Fruit fly (Drosophila melanogaster) whole organism, embryonic: Measurements from ENCODE around the gene CG42324.

Experiments used
- Atf6 ChIP-seq: fragments of 200-800 bp; sonication (Bioruptor generic); IDR thresholded peaks from 2 replicates; pipeline ENCODE4 v1.3.6; 2022; ENCODE audit warnings: missing biosample characterization, missing genetic modification characterization
- B-H1 ChIP-seq: fragments of 200-800 bp; sonication (Bioruptor generic); IDR thresholded peaks from 3 replicates; pipeline ENCODE4 v1.3.6; 2022; ENCODE audit warnings: missing biosample characterization, missing genetic modification characterization
- CG12104 ChIP-seq: fragments of 200-800 bp; sonication (Bioruptor generic); optimal IDR thresholded peaks from 3 replicates; lab custom pipeline; 2016; ENCODE audit warnings: missing biosample characterization, missing genetic modification characterization
- CG12155 ChIP-seq: fragments of 200-800 bp; sonication (Bioruptor generic); optimal IDR thresholded peaks from 3 replicates; lab custom pipeline; 2016; ENCODE audit warnings: missing biosample characterization, missing genetic modification characterization
- CG12236 ChIP-seq: fragments of 200-800 bp; sonication (Bioruptor generic); optimal IDR thresholded peaks from 2 replicates; lab custom pipeline; 2016; ENCODE audit warnings: missing biosample characterization, missing genetic modification characterization
- CG12744 ChIP-seq: fragments of 200-800 bp; sonication (Bioruptor generic); optimal IDR thresholded peaks from 2 replicates; lab custom pipeline; 2016; ENCODE audit warnings: missing biosample characterization, missing genetic modification characterization
- CG13775 ChIP-seq: fragments of 200-800 bp; sonication (Bioruptor generic); optimal IDR thresholded peaks from 3 replicates; lab custom pipeline; 2017; ENCODE audit warnings: missing biosample characterization, mild to moderate bottlenecking, missing genetic modification characterization
- CG15601 ChIP-seq: fragments of 200-800 bp; sonication (Bioruptor generic); optimal IDR thresholded peaks from 3 replicates; lab custom pipeline; 2019; ENCODE audit warnings: missing biosample characterization, mild to moderate bottlenecking, missing genetic modification characterization, moderate library complexity
- CG16813 ChIP-seq: fragments of 200-800 bp; sonication (Bioruptor generic); IDR thresholded peaks from 3 replicates; pipeline ENCODE4 v1.3.6; 2022; ENCODE audit warnings: missing biosample characterization, missing genetic modification characterization; ENCODE audit not compliant: partially characterized antibody
- CG16815 ChIP-seq: fragments of 200-800 bp; sonication (Bioruptor generic); optimal IDR thresholded peaks from 3 replicates; lab custom pipeline; 2017; ENCODE audit warnings: missing biosample characterization, mild to moderate bottlenecking, missing genetic modification characterization
- CG17912 ChIP-seq: fragments of 200-800 bp; sonication (Bioruptor generic); optimal IDR thresholded peaks from 2 replicates; lab custom pipeline; 2018; ENCODE audit warnings: missing biosample characterization, mild to moderate bottlenecking, missing genetic modification characterization
- CG2678 ChIP-seq: fragments of 200-800 bp; sonication (Bioruptor generic); optimal IDR thresholded peaks from 3 replicates; lab custom pipeline; 2019; ENCODE audit warnings: missing biosample characterization, mild to moderate bottlenecking, missing genetic modification characterization, moderate library complexity
- CG2712 ChIP-seq: fragments of 200-800 bp; optimal IDR thresholded peaks from 3 replicates; lab custom pipeline; 2019; ENCODE audit warnings: missing biosample characterization, mild to moderate bottlenecking, missing genetic modification characterization, moderate library complexity
- CG30403 ChIP-seq: fragments of 200-800 bp; sonication (Bioruptor generic); optimal IDR thresholded peaks from 3 replicates; lab custom pipeline; 2016; ENCODE audit warnings: missing biosample characterization, missing genetic modification characterization
- CG34422 ChIP-seq: fragments of 200-800 bp; sonication (Bioruptor generic); IDR thresholded peaks from 3 replicates; pipeline ENCODE4 v1.3.6; 2022; ENCODE audit warnings: missing biosample characterization, missing genetic modification characterization
- CG4328 ChIP-seq: fragments of 200-800 bp; sonication (Bioruptor generic); optimal IDR thresholded peaks from 3 replicates; lab custom pipeline; 2017; ENCODE audit warnings: missing biosample characterization, missing genetic modification reagents, missing genetic modification characterization
- CG6254 ChIP-seq: fragments of 200-800 bp; sonication (Bioruptor generic); optimal IDR thresholded peaks from 3 replicates; lab custom pipeline; 2017; ENCODE audit warnings: mild to moderate bottlenecking, missing biosample characterization, missing genetic modification reagents, missing genetic modification characterization
- CG6765 ChIP-seq: fragments of 200-800 bp; sonication (Bioruptor generic); optimal IDR thresholded peaks from 3 replicates; lab custom pipeline; 2017; ENCODE audit warnings: missing biosample characterization, mild to moderate bottlenecking, missing genetic modification characterization
- CG6791 ChIP-seq: fragments of 200-800 bp; sonication (Bioruptor generic); IDR thresholded peaks from 3 replicates; pipeline ENCODE4 v1.3.6; 2022; ENCODE audit warnings: missing biosample characterization, missing genetic modification characterization; ENCODE audit not compliant: partially characterized antibody
- CG7745 ChIP-seq: fragments of 200-800 bp; sonication (Bioruptor generic); optimal IDR thresholded peaks from 2 replicates; lab custom pipeline; 2018; ENCODE audit warnings: missing biosample characterization, mild to moderate bottlenecking, missing genetic modification characterization, moderate library complexity
- CG7928 ChIP-seq: fragments of 200-800 bp; sonication (Bioruptor generic); optimal IDR thresholded peaks from 2 replicates; lab custom pipeline; 2017; ENCODE audit warnings: missing biosample characterization, mild to moderate bottlenecking, missing genetic modification characterization
- CG9727 ChIP-seq: fragments of 200-800 bp; sonication (Bioruptor generic); optimal IDR thresholded peaks from 3 replicates; lab custom pipeline; 2017; ENCODE audit warnings: missing biosample characterization, mild to moderate bottlenecking, missing genetic modification characterization
- Deaf1 ChIP-seq: fragments of 200-800 bp; optimal IDR thresholded peaks from 3 replicates; lab custom pipeline; 2019; ENCODE audit warnings: missing biosample characterization, mild to moderate bottlenecking, missing genetic modification characterization, moderate library complexity
- Doc2 ChIP-seq: fragments of 200-800 bp; sonication (Bioruptor generic); IDR thresholded peaks from 2 replicates; pipeline ENCODE4 v1.3.6; 2022; ENCODE audit warnings: missing biosample characterization, missing genetic modification characterization
- Fer2 ChIP-seq: fragments of 200-800 bp; sonication (Bioruptor generic); optimal IDR thresholded peaks from 2 replicates; lab custom pipeline; 2018; ENCODE audit warnings: missing biosample characterization, mild to moderate bottlenecking, missing genetic modification characterization, moderate library complexity
- H2.0 ChIP-seq: fragments of 200-800 bp; sonication (Bioruptor generic); IDR thresholded peaks from 2 replicates; pipeline ENCODE4 v1.3.6; 2022; ENCODE audit warnings: missing biosample characterization, missing genetic modification characterization
- HLH4C ChIP-seq: fragments of 200-800 bp; sonication (Bioruptor generic); IDR thresholded peaks from 3 replicates; pipeline ENCODE4 v1.3.6; 2022; ENCODE audit warnings: missing biosample characterization, missing genetic modification characterization; ENCODE audit not compliant: partially characterized antibody
- HmgD ChIP-seq: fragments of 200-800 bp; sonication (Bioruptor generic); optimal IDR thresholded peaks from 3 replicates; lab custom pipeline; 2016; ENCODE audit warnings: missing biosample characterization, missing genetic modification characterization
- Hmx ChIP-seq: fragments of 200-800 bp; sonication (Bioruptor generic); optimal IDR thresholded peaks from 2 replicates; lab custom pipeline; 2016; ENCODE audit warnings: missing biosample characterization, missing genetic modification characterization
- Med ChIP-seq: fragments of 200-800 bp; sonication (Bioruptor generic); peaks from one replicate; lab custom pipeline; 2016; ENCODE audit warnings: missing biosample characterization, missing genetic modification characterization, mild to moderate bottlenecking, inconsistent platforms, moderate library complexity
- Nf-YB ChIP-seq: fragments of 200-800 bp; sonication (Bioruptor generic); optimal IDR thresholded peaks from 3 replicates; lab custom pipeline; 2019; ENCODE audit warnings: missing biosample characterization, mild to moderate bottlenecking, missing genetic modification characterization, moderate library complexity
- Nf-YC ChIP-seq: fragments of 200-800 bp; optimal IDR thresholded peaks from 3 replicates; lab custom pipeline; 2019; ENCODE audit warnings: missing biosample characterization, mild to moderate bottlenecking, missing genetic modification characterization, moderate library complexity
- Poxn ChIP-seq: fragments of 200-800 bp; sonication (Bioruptor generic); IDR thresholded peaks from 2 replicates; pipeline ENCODE4 v1.3.6; 2022; ENCODE audit warnings: missing biosample characterization, missing genetic modification characterization
- Sry-δ ChIP-seq: fragments of 200-800 bp; sonication (Bioruptor generic); optimal IDR thresholded peaks from 2 replicates; lab custom pipeline; 2016; ENCODE audit warnings: missing biosample characterization, missing genetic modification characterization
- ash1 ChIP-seq: fragments of 200-800 bp; sonication (Bioruptor generic); optimal IDR thresholded peaks from 2 replicates; lab custom pipeline; 2018; ENCODE audit warnings: missing biosample characterization, mild to moderate bottlenecking, missing genetic modification characterization
- caup ChIP-seq: fragments of 200-800 bp; sonication (Bioruptor generic); optimal IDR thresholded peaks from 3 replicates; lab custom pipeline; 2017; ENCODE audit warnings: missing biosample characterization, mild to moderate bottlenecking, missing genetic modification characterization, moderate library complexity; ENCODE audit not compliant: severe bottlenecking
- cg ChIP-seq: fragments of 200-800 bp; sonication (Bioruptor generic); optimal IDR thresholded peaks from 3 replicates; lab custom pipeline; 2019; ENCODE audit warnings: missing biosample characterization, mild to moderate bottlenecking, missing genetic modification characterization, moderate library complexity
- chm ChIP-seq: fragments of 200-800 bp; sonication (Bioruptor generic); IDR thresholded peaks from 2 replicates; pipeline ENCODE4 v1.3.6; 2022; ENCODE audit warnings: missing biosample characterization, missing genetic modification characterization
- ci ChIP-seq: fragments of 200-800 bp; sonication (Bioruptor generic); IDR thresholded peaks from 3 replicates; pipeline ENCODE4 v1.3.6; 2022; ENCODE audit warnings: missing biosample characterization, missing genetic modification characterization
- croc ChIP-seq: fragments of 200-800 bp; sonication (Bioruptor generic); conservative IDR thresholded peaks from 3 replicates; pipeline ENCODE4 v1.3.6; 2022; ENCODE audit warnings: missing biosample characterization, missing genetic modification characterization
- jumu ChIP-seq: fragments of 200-800 bp; sonication (Bioruptor generic); optimal IDR thresholded peaks from 3 replicates; lab custom pipeline; 2016; ENCODE audit warnings: missing biosample characterization, missing genetic modification characterization
- lbe ChIP-seq: fragments of 200-800 bp; sonication (Bioruptor generic); optimal IDR thresholded peaks from 2 replicates; lab custom pipeline; 2016; ENCODE audit warnings: missing biosample characterization, mild to moderate bottlenecking, missing genetic modification characterization
- mirr ChIP-seq: fragments of 200-800 bp; sonication (Bioruptor generic); optimal IDR thresholded peaks from 3 replicates; lab custom pipeline; 2018; ENCODE audit warnings: missing biosample characterization, mild to moderate bottlenecking, missing genetic modification characterization
- nmo ChIP-seq: fragments of 200-800 bp; sonication (Bioruptor generic); optimal IDR thresholded peaks from 2 replicates; lab custom pipeline; 2018; ENCODE audit warnings: missing biosample characterization, mild to moderate bottlenecking, missing genetic modification characterization, moderate library complexity
- odd ChIP-seq: fragments of 200-800 bp; sonication (Bioruptor generic); optimal IDR thresholded peaks from 2 replicates; lab custom pipeline; 2017; ENCODE audit warnings: missing biosample characterization, mild to moderate bottlenecking, missing genetic modification characterization
- tll ChIP-seq, 2 experiments: fragments of 200-800 bp in 1 of 2; fragments of >200 bp in 1 of 2; sonication (Bioruptor generic) in 1 of 2; optimal IDR thresholded peaks; 2 replicates each; lab custom pipeline; 2017 to 2019; ENCODE audit warnings: missing biosample characterization in 2 of 2, missing genetic modification characterization in 2 of 2, mild to moderate bottlenecking in 1 of 2, moderate library complexity in 1 of 2
- vfl ChIP-seq: fragments of 200-800 bp; sonication (Bioruptor generic); optimal IDR thresholded peaks from 2 replicates; lab custom pipeline; 2016; ENCODE audit warnings: missing biosample characterization, missing genetic modification characterization
- zfh2 ChIP-seq: fragments of 200-800 bp; sonication (Bioruptor generic); optimal IDR thresholded peaks from 2 replicates; lab custom pipeline; 2016; ENCODE audit warnings: missing biosample characterization, missing genetic modification characterization

CG42324 gene

DNA sequence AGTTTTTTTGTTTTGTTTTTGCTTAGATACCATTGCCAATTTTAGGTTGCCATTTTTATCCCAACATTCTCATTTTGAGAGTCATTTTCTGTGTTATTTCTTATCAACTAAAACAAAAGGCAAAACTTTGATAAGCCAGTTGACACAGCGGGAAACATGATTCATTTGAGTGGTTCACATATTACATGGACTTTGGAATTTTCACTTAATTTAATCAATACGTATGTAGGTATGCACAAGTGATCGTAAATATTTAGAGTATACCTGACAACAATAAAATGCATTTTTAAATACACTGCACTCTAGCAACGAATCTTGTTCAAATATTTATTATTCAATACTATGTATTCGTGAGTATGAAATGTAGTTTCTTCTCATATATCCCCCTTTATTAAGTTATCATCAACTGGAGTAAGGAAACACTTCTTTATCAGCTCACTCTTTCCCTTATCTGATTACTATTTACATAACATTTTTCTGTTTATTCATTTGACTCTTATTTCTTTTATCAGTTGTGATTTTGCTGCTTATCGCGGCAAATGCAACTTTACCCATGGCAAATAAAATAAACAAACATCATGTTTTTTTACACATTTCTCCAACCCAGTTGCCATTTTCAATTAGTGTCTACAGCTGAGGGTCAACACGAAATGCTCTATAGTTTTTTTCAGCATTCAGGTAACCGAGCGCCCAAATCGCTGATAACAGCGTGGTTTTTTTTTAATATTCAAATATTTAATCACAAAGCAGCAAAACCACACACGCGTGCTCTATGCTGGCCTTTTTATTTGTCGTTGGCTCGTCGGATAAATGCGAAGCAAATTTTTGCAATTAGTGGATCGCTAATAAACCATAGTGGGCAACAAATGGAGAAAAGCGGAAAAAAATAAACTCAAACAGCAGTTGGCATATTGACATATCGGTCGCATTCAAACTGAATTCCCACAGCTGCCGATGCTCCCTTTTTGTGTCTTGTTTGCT is 46.6 kb downstream of the CG42324 start (continued):
- no peak for TF ChIP-seq Fer2 (tag; lab: Kevin White, UChicago)
- TF ChIP-seq cg (GFP tag; lab: Kevin White, UChicago), result no peak
- TF ChIP-seq CG7745, result peak; percentile 46
- TF ChIP-seq CG12104 (GFP tag; lab: Kevin White, UChicago), result peak; percentile 25
- TF ChIP-seq CG30403 (GFP tag; lab: Kevin White, UChicago), result no peak
- no peak for TF ChIP-seq Sry-δ
- TF ChIP-seq B-H1 (GFP tag; lab: Robert Waterston, UW), result no peak
- TF ChIP-seq CG16815 (GFP tag; lab: Kevin White, UChicago), result no peak
- no peak for TF ChIP-seq CG4328 (GFP tag; lab: Kevin White, UChicago)
- TF ChIP-seq CG17912, result no peak
- no peak for TF ChIP-seq croc (GFP tag; lab: Robert Waterston, UW)
- TF ChIP-seq caup (GFP tag; lab: Kevin White, UChicago), result peak; percentile 32
- no peak for TF ChIP-seq vfl (GFP tag; lab: Kevin White, UChicago)
- peak in 1 of 2 experiments; percentile 76 for TF ChIP-seq tll (GFP tag; optimal IDR thresholded peaks at IDR 0.05; lab: Kevin White, UChicago)
- no peak for TF ChIP-seq Hmx
- TF ChIP-seq HmgD (GFP tag; lab: Kevin White, UChicago), result no peak
- peak; percentile 13 for TF ChIP-seq CG6254 (GFP tag; lab: Kevin White, UChicago)
- no peak for TF ChIP-seq CG6791 (GFP tag; lab: Robert Waterston, UW)
- no peak for TF ChIP-seq zfh2 (GFP tag; lab: Kevin White, UChicago)
- TF ChIP-seq ci, result peak; percentile 49; the same call in 1 of the 3 replicates
- TF ChIP-seq mirr (GFP tag; lab: Kevin White, UChicago), result no peak
- peak; percentile 37 for TF ChIP-seq CG12744 (GFP tag; lab: Kevin White, UChicago)
- no peak for TF ChIP-seq Poxn (GFP tag; lab: Robert Waterston, UW)
- no peak for TF ChIP-seq jumu (GFP tag; lab: Kevin White, UChicago)
- no peak for TF ChIP-seq Nf-YC (tag; lab: Kevin White, UChicago)
- no peak for TF ChIP-seq CG16813 (GFP tag; lab: Robert Waterston, UW)
- peak; percentile 32 for TF ChIP-seq CG6765 (GFP tag; lab: Kevin White, UChicago)
- TF ChIP-seq CG34422 (GFP tag; lab: Robert Waterston, UW), result no peak
- TF ChIP-seq chm (GFP tag; lab: Robert Waterston, UW), result no peak
- peak; percentile 63 for TF ChIP-seq CG2678 (tag; lab: Kevin White, UChicago)
- TF ChIP-seq H2.0 (GFP tag; lab: Robert Waterston, UW), result no peak
- peak; percentile 22 for TF ChIP-seq CG2712
- TF ChIP-seq Doc2, result no peak
- TF ChIP-seq nmo (GFP tag; lab: Kevin White, UChicago), result no peak
- TF ChIP-seq Atf6 (GFP tag; lab: Robert Waterston, UW), result no peak
- TF ChIP-seq CG15601 (tag; lab: Kevin White, UChicago), result peak; percentile 52
- peak; percentile 17 for TF ChIP-seq Nf-YB (GFP tag; lab: Kevin White, UChicago)
- TF ChIP-seq CG12155, result no peak
- TF ChIP-seq HLH4C (GFP tag; lab: Robert Waterston, UW), result no peak
- TF ChIP-seq Med, result peak; percentile 77
- peak; percentile 37 for TF ChIP-seq odd (GFP tag; lab: Kevin White, UChicago)
- no peak for TF ChIP-seq ash1 (GFP tag; lab: Kevin White, UChicago)
- TF ChIP-seq CG13775 (GFP tag; lab: Kevin White, UChicago), result peak; percentile 27
- TF ChIP-seq CG12236 (GFP tag; lab: Kevin White, UChicago), result peak; percentile 25
- no peak for TF ChIP-seq lbe
- peak; percentile 56 for TF ChIP-seq CG9727 (GFP tag; lab: Kevin White, UChicago)
- no peak for TF ChIP-seq CG7928 (GFP tag; lab: Kevin White, UChicago)
- TF ChIP-seq Deaf1 (tag; lab: Kevin White, UChicago), result no peak
